Worm (Caenorhabditis elegans) whole organism, L4/young adult: ENCODE results near the gene dhhc-6.

Experiments
- W03F9.2 ChIP-seq: fragments of 150-350 bp; optimal IDR thresholded peaks from 2 replicates; lab custom pipeline; 2014; ENCODE audit warnings: missing biosample characterization, missing genetic modification characterization
- dao-5 ChIP-seq: sonication (generic microtip); optimal IDR thresholded peaks from 2 replicates; lab custom pipeline; 2016; ENCODE audit warnings: missing genotype, missing genetic modification characterization, moderate library complexity, missing compliant biosample characterization
- him-1 ChIP-seq: sonication (generic microtip); optimal IDR thresholded peaks from 2 replicates; lab custom pipeline; 2016; ENCODE audit warnings: missing genotype, missing genetic modification reagents, missing genetic modification characterization, missing compliant biosample characterization

The dhhc-6 gene

DNA sequence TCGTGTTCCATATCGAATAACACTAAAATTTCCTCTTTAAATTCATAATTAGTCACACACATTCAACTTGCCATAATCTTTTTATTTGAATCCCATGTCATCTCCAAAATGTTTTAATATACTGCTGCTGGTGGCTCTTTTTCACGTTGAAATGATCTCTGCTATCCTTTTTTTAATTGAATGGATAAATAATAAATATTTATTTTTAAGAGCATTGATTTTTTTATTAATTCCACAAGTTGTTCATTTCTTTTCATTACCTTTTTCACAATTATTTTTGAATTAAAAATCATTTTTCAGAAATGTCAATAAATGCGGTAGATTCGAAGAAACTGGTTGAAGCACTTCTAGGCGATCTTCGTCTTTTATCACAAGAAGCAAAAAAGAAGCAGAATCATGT is 28.3 kb upstream of the dhhc-6 start, which contains the start of gene mon-2:
Gene mon-2, plus strand, starts transcription at position 301 of the 400 bp plus-strand sequence.
- TF ChIP-seq W03F9.2 (tag; lab: Kevin White, UChicago) (no peak), dao-5 (no peak), him-1 (tag; lab: Kevin White, UChicago) (no peak)

DNA sequence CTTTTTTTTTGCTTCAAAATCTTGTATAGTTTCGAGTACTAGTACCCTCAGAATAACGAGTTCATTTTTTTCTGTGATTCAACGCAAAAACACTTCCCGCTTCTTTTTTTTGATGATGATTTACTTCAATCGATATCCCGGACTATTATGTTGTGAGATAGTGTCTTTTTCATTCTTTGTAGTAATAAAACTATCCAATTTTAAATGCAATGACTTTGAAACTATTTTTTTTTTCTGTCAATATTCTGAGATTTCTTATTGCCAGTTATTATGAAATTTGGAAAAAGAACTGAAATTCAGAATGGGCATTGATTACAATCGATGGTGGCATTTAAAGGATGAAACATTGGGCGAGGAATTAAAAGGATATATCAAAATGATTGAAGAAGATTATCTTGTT is 19.2 kb upstream of the dhhc-6 start, which contains the start of gene M18.3:
Gene M18.3, plus strand, starts transcription at position 301 of the 400 bp plus-strand sequence.
- TF ChIP-seq dao-5 (no peak), him-1 (tag; lab: Kevin White, UChicago) (no peak), W03F9.2 (tag; lab: Kevin White, UChicago) (no peak)

DNA sequence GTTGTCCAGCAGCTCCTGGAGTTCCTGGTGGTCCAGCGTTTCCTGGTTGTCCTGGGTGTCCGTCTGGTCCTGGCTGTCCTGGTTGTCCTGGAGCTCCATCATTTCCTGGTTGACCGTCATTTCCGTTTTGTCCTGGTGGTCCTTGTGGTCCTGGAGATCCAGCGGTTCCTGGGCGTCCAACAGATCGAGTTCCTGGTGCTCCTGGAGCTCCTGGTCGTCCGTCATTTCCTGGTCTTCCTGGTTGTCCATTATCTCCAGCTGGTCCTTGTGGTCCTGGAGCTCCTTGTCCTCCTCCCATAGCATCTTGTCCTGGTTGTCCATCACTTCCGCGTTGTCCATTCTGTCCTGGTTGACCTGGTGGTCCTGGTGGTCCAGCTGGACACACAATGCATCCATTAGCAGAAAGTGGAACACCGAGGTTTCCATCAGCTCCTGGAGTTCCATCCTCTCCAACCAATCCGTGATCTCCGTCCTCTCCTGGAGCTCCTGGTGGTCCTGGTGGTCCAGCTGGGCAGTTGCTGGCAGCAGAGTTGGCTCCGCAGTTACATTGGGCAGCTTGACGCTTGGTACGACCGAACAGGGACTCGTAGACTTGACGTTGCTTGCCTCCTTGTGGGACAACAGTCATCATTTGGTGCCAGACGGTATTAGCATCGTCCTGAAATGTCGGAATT is 15.6 kb upstream of the dhhc-6 start:
- TF ChIP-seq W03F9.2 (tag; lab: Kevin White, UChicago): no peak
- TF ChIP-seq dao-5: no peak
- TF ChIP-seq him-1 (tag; lab: Kevin White, UChicago): no peak

DNA sequence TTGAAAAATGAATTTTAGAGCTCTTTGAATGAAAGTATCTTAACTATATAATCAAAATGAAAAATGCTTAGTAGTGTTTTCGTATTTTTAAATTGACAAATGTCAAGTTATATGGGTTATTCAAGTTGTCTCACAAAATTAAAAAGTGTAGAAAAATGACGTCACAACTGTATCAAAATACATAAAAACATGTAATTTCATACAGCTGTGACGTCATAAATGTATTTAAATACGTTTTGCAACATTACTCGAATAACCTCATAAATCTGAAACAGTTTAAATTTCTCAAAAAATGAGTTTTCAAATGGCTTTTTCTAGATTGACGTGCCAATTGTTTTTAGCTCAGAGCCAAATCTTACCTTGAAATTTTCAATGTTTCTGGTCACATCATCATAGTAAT is 15.0 kb upstream of the dhhc-6 start:
- TF ChIP-seq W03F9.2 (tag; lab: Kevin White, UChicago) (no peak), dao-5 (no peak), him-1 (tag; lab: Kevin White, UChicago) (no peak)

DNA sequence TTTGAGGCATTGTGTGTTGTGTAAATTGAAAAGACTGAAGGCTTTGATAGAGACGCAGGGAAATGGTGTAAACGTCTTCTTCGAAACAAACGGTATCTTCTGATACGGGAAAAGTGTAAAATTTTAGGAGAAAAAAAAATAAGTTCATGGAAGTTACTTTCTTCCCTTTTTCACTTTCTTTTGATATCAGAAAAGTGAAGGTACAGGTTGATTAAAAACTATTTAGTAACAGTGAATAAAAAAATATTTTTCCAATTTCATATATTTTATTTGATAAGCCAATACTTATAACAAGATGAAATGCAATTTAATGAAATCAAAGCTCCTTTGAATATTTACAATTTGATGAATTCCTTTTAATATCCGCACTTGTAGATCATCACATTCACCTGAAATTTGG is 14.4 kb upstream of the dhhc-6 start, which contains the start of gene col-129:
Gene col-129, minus strand, starts transcription at position 101 of the 400 bp plus-strand sequence.
- TF ChIP-seq W03F9.2 (tag; lab: Kevin White, UChicago) (no peak), him-1 (tag; lab: Kevin White, UChicago) (no peak)

DNA sequence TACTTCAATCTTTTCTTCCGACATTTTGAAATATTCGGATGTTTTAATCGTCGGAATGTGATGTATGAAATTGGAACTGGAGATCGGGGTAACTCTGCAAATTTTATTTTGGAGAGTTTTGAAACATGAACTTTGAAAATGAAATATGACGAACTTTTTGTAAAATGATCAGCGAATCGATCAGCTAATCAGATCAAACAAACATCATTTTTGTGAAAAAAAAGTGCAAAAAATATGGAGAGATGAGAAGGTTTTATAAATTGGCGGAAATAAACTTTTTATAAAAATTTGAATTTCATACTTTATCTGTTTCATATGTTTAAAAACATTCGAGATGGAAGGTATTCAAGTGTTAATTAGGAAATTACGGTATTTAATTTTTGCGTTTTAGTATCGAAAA is 13.3 kb upstream of the dhhc-6 start, which contains the start of gene dlc-2:
Gene dlc-2, minus strand, starts transcription at position 101 of the 400 bp plus-strand sequence.
- TF ChIP-seq W03F9.2 (tag; lab: Kevin White, UChicago) (no peak), him-1 (tag; lab: Kevin White, UChicago) (no peak), dao-5 (no peak)

DNA sequence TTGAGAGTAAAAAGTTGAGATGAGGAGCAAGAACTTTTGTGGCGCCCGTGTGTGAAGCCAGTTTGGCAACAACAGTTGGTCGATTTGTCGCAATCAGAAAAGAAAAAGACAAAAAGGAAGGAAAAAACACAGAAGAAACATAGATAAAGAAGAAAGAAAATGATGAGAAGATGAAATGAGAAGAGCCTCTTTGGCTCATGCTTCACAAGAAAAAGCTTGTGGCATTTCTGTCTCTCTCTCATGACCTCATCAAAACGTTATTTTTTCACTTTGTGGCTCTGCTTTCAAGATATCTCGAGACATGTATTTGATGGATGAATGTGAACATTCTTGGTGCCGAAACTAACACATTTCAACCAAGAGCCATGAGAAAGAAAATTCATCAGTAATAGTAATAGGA is 11.7 kb upstream of the dhhc-6 start:
- TF ChIP-seq him-1 (tag; lab: Kevin White, UChicago): no peak
- TF ChIP-seq W03F9.2 (tag; lab: Kevin White, UChicago): no peak
- no peak for TF ChIP-seq dao-5

DNA sequence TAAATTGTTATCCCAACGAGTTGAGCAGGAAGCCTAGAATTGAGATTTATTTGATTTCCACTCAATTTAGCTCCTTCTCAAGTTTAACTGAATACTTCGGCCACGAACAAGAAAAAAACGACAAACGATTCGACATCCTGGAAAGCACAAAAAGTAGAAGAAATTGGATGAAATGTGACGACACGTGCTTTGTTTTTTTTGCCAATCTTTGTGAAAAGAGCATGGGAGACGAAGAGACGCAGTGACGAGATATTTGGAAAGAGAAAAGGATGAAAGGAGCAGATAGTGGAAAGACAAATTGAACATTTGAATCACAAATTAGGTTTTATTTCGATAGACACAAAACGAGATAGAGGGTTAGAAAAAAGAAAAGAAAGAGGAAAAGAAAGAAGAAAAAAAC is 10.3 kb upstream of the dhhc-6 start:
- TF ChIP-seq him-1 (tag; lab: Kevin White, UChicago) (no peak), dao-5 (no peak), W03F9.2 (tag; lab: Kevin White, UChicago) (no peak)

DNA sequence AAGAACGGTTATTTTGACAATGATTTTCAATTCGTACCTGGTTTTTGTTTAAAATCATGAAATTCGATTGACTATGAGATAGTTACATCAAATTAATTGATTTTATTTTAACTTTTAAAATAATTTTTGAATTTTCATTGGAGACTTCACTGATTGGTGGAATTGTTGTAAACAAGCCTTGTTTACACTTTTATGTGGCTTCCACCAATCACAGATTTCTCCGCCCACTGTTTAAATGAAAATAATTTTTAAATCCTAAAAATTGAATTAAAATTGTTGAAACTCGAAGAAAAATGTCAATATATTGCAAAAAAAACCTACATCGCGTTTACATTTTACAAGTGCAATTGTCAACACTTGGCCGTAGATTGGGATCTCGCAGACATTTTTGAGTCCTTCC is 4.2 kb upstream of the dhhc-6 start:
- no peak for TF ChIP-seq him-1 (tag; lab: Kevin White, UChicago)
- no peak for TF ChIP-seq W03F9.2 (tag; lab: Kevin White, UChicago)
- TF ChIP-seq dao-5: no peak

DNA sequence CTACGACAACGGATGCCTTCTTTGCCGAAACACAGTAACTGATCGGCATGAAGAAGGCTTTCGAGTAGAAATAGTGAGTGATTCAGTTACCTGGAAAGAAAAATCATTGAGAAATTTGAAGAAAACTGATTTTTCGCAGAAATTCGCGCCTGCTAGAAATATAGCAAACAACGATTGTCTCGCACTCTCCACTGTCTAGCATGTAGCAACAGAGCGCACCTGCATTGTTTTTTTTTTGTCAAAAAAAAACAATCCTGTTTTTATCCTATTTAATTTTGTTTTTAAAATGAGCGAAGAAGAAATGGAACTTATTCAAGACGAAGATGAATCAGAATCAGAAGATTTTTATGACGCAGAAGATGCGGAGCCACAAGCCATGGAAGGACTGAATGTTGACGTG is 3.7 kb upstream of the dhhc-6 start, which contains the start of the genes ddb-1 and M18.6:
Gene ddb-1, minus strand, starts transcription at position 90 of the 400 bp plus-strand sequence.
Gene M18.6, plus strand, starts transcription at position 235 of the 400 bp plus-strand sequence.
- no peak for TF ChIP-seq him-1 (tag; lab: Kevin White, UChicago)
- TF ChIP-seq W03F9.2 (tag; lab: Kevin White, UChicago): peak; percentile 53

DNA sequence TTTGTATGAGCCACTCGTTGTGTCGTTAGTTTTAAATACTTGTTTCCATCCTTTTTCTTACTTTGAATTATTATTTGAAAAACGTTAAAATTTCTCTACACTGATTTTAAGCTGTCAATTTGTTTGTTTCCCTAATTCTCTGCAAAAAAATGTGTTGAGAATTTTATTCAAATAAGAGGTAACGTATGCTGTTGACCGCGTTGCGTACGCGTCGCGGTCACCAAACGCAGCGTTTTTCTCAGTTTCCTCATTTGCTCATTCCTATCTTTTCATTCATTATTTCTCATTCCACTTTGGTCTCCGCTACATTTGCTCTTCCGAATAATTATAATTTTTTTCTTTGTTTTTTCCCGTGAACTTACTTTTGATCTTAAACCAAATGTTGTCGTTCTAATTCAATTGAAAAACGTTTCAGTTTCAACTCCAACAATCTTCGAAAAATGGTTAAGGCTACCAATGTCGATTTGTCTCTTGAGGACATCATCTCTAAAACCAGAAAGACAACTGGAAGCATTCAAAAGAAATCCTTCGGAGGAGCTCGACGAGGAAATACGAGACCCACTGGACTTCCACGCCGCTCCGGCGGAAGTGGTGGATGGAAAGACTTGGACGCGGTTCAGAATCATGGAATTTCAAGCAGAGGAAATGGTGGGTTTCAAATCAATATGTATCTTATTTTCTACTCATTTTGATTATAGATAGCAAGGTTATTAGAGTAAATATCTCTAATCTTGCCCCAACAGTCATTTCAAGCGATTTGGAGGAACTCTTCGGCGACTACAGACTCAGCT is 1.7 kb upstream of the dhhc-6 start, which contains the start of gene aly-3:
Gene aly-3, plus strand, starts transcription at position 409 of the 791 bp plus-strand sequence.
- TF ChIP-seq dao-5 (no peak), W03F9.2 (tag; lab: Kevin White, UChicago) (no peak), him-1 (tag; lab: Kevin White, UChicago) (no peak)

DNA sequence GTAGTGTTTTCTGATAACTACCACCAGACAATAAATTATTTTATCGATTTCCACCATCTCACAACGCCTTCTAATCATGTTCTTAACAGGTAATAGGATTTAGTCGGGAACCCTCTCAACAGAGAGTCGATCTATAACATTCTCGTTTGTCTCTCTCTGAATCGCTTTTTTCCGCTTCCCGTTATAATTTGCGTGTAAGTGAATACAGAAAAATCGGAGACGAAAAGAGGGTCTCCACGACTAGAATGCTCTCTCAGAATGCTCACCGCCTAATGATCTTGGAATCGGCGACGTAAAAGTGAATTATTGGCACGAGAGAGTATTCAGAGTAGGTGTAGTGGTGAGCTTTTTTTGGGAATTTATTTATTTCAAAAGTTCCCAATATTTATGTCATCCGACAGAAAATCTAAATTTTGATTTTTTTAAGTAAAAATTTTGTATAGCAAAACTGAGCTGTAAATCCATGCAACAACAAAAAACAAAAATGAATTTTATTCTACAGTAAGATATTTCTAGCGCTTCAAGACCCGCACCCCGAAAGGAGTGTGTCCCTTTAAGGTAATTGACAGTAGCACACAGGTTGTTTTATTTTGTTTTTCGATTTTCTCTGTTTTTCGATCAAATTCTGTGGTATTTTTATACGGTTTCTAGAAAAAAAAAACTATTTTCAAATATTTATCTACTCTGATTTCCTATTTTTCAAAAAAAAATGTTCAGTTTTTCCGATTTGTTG is 2.2 kb downstream of the dhhc-6 start:
- no peak for TF ChIP-seq him-1 (tag; lab: Kevin White, UChicago)
- no peak for TF ChIP-seq W03F9.2 (tag; lab: Kevin White, UChicago)
- no peak for TF ChIP-seq dao-5

DNA sequence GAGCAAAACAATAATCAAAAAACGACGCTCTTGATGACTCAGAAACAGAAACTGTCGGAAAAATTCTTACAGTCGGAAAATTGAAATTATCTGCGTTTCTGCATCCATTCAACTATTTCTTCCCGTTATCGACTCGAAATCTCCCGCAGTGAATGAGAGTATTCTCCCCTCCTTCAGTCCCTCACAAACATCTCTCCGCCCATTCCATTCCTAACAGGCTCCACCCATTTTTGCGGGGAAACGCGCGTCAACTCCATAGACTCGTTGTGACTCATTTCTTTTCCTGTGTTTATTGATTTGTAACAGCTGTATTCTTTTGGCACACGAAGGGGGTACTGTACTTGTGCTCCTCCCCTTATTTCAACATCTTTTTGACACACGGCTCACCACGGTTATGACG is 3.1 kb downstream of the dhhc-6 start:
- no peak for TF ChIP-seq W03F9.2 (tag; lab: Kevin White, UChicago)
